Worm (Caenorhabditis elegans): Measurements from ENCODE around the gene pxn-1.

ce11 chrV:8525774-8526173, 31.1 kb downstream of the pxn-1 start, which contains the start of gene otpl-6:
- no peak for TF ChIP-seq ztf-3 (GFP tag; optimal IDR thresholded peaks at IDR 0.05)
- no peak for TF ChIP-seq egl-18 (GFP tag; IDR thresholded peaks at IDR 0.05)
- no peak for TF ChIP-seq pbrm-1 (GFP tag; IDR thresholded peaks at IDR 0.05)
- TF ChIP-seq F55B11.4 (tag; optimal IDR thresholded peaks at IDR 0.05; ENCODE audit: borderline replicate concordance, insufficient read depth), result no peak
